Worm (Caenorhabditis elegans) whole organism, midembryonic: ENCODE data around the gene F09G2.1.

Source experiments
- flt-1 ChIP-seq: fragments of 200-800 bp; sonication (Bioruptor generic); IDR thresholded peaks from 2 replicates; pipeline ENCODE4 v1.3.6; 2022; ENCODE audit warnings: missing genetic modification characterization, missing compliant biosample characterization
- klf-2 ChIP-seq: fragments of 200-800 bp; sonication (Bioruptor generic); conservative IDR thresholded peaks from 2 replicates; pipeline ENCODE4 v1.3.6; 2022; ENCODE audit warnings: missing genetic modification reagents, missing genetic modification characterization, missing compliant biosample characterization
- tab-1 ChIP-seq: fragments of 200-800 bp; sonication (Bioruptor generic); IDR thresholded peaks from 2 replicates; pipeline ENCODE4 v1.3.6; 2022; ENCODE audit warnings: missing genetic modification characterization, missing compliant biosample characterization
- ztf-23 ChIP-seq: fragments of 200-800 bp; sonication (Bioruptor generic); IDR thresholded peaks from 2 replicates; pipeline ENCODE4 v1.3.6; 2022; ENCODE audit warnings: missing genetic modification reagents, missing genetic modification characterization, missing compliant biosample characterization

ce11 chrV:7156079-7156478 is 44.0 kb upstream of the F09G2.1 start, which contains the start of gene F10D2.10:
- TF ChIP-seq klf-2 (GFP tag; lab: Robert Waterston, UW) (no peak), ztf-23 (GFP tag; lab: Robert Waterston, UW) (no peak), flt-1 (GFP tag; lab: Robert Waterston, UW) (no peak), tab-1 (GFP tag; lab: Robert Waterston, UW) (no peak)
